Worm (Caenorhabditis elegans) whole organism, L1 larva: ENCODE data around the gene let-23.

Source experiments
- C16A3.4 ChIP-seq: fragments of 150-350 bp; optimal IDR thresholded peaks from 2 replicates; lab custom pipeline; 2014; ENCODE audit warnings: missing biosample characterization, missing genetic modification characterization
- F16B12.6 ChIP-seq: fragments of 150-350 bp; optimal IDR thresholded peaks from 2 replicates; lab custom pipeline; 2014; ENCODE audit warnings: missing biosample characterization, missing genetic modification characterization
- Y116A8C.19 ChIP-seq: sonication (generic microtip); optimal IDR thresholded peaks from 2 replicates; lab custom pipeline; 2016; ENCODE audit warnings: missing compliant biosample characterization, missing genetic modification characterization, borderline replicate concordance
- aha-1 ChIP-seq: fragments of 150-350 bp; optimal IDR thresholded peaks from 2 replicates; lab custom pipeline; 2014; ENCODE audit warnings: missing biosample characterization, missing genetic modification characterization
- aly-2 ChIP-seq: fragments of 150-350 bp; optimal IDR thresholded peaks from 2 replicates; lab custom pipeline; 2014; ENCODE audit warnings: missing biosample characterization, missing genetic modification characterization
- ama-1 ChIP-seq: fragments of 150-350 bp; optimal IDR thresholded peaks from 2 replicates; lab custom pipeline; 2014
- blmp-1 ChIP-seq: fragments of 150-350 bp; optimal IDR thresholded peaks from 2 replicates; lab custom pipeline; 2014; ENCODE audit warnings: missing biosample characterization, missing genetic modification characterization
- ceh-90 ChIP-seq: sonication (generic microtip); optimal IDR thresholded peaks from 2 replicates; lab custom pipeline; 2016; ENCODE audit warnings: missing genetic modification characterization, missing compliant biosample characterization
- ces-1 ChIP-seq: fragments of 150-350 bp; optimal IDR thresholded peaks from 2 replicates; lab custom pipeline; 2014; ENCODE audit warnings: missing biosample characterization, missing genetic modification reagents, missing genetic modification characterization
- efl-1 ChIP-seq, 4 experiments: fragments of 150-350 bp; optimal IDR thresholded peaks in 3 of 4; peaks in 1 of 4; 1 replicate in 1 of 4; 2 replicates in 3 of 4; lab custom pipeline; 2014; ENCODE audit warnings: missing biosample characterization in 2 of 4, missing genetic modification characterization in 2 of 4, missing genetic modification reagents in 2 of 4
- efl-3 ChIP-seq: fragments of 200-800 bp; sonication (Bioruptor generic); optimal IDR thresholded peaks from 2 replicates; lab custom pipeline; 2018; ENCODE audit warnings: mild to moderate bottlenecking, missing genetic modification characterization, missing compliant biosample characterization
- egl-27 ChIP-seq, 2 experiments: fragments of 150-350 bp in 1 of 2; sonication (generic microtip); optimal IDR thresholded peaks; 3 replicates each; lab custom pipeline; 2017 to 2018; ENCODE audit warnings: missing biosample characterization in 2 of 2, missing genetic modification characterization in 2 of 2, missing genetic modification reagents in 2 of 2
- elt-3 ChIP-seq, 6 experiments: fragments of 150-350 bp in 1 of 6; sonication (generic microtip); optimal IDR thresholded peaks; 2 replicates each; lab custom pipeline; 2017 to 2018; ENCODE audit warnings: missing biosample characterization in 6 of 6, missing genetic modification characterization in 6 of 6, inconsistent platforms in 1 of 6
- fkh-8 ChIP-seq: sonication (generic microtip); optimal IDR thresholded peaks from 2 replicates; lab custom pipeline; 2016; ENCODE audit warnings: mild to moderate bottlenecking, missing genetic modification characterization, missing compliant biosample characterization
- grh-1 ChIP-seq: fragments of 200-800 bp; sonication (Bioruptor generic); IDR thresholded peaks from 2 replicates; pipeline ENCODE4 v1.3.6; 2022; ENCODE audit warnings: missing genetic modification reagents, missing genetic modification characterization, missing compliant biosample characterization
- hlh-4 ChIP-seq: sonication (generic microtip); optimal IDR thresholded peaks from 2 replicates; lab custom pipeline; 2016; ENCODE audit warnings: mild to moderate bottlenecking, missing genetic modification characterization, missing compliant biosample characterization
- irx-1 ChIP-seq: sonication (generic microtip); optimal IDR thresholded peaks from 2 replicates; lab custom pipeline; 2016; ENCODE audit warnings: missing genetic modification characterization, missing compliant biosample characterization
- isw-1 ChIP-seq: fragments of 200-800 bp; sonication (Bioruptor generic); IDR thresholded peaks from 2 replicates; pipeline ENCODE4 v1.3.6; 2022; ENCODE audit warnings: missing genetic modification characterization, missing compliant biosample characterization
- lin-14 ChIP-seq: fragments of 200-800 bp; sonication (Bioruptor generic); optimal IDR thresholded peaks from 2 replicates; lab custom pipeline; 2018; ENCODE audit warnings: mild to moderate bottlenecking, missing genetic modification characterization, moderate library complexity, missing compliant biosample characterization
- lin-15B ChIP-seq: fragments of 150-350 bp; sonication (generic microtip); optimal IDR thresholded peaks from 3 replicates; lab custom pipeline; 2014; ENCODE audit warnings: missing biosample characterization, missing genetic modification characterization
- lir-3 ChIP-seq: sonication (generic microtip); optimal IDR thresholded peaks from 2 replicates; lab custom pipeline; 2016; ENCODE audit warnings: mild to moderate bottlenecking, missing genetic modification characterization, moderate library complexity, missing compliant biosample characterization; ENCODE audit not compliant: poor library complexity
- lsy-2 ChIP-seq, 2 experiments: fragments of 150-350 bp; optimal IDR thresholded peaks; 2 replicates each; lab custom pipeline; 2014; ENCODE audit warnings: missing biosample characterization in 2 of 2, missing genetic modification characterization in 2 of 2
- mdl-1 ChIP-seq, 2 experiments: fragments of 150-350 bp; optimal IDR thresholded peaks; 2 replicates each; lab custom pipeline; 2014 to 2017; ENCODE audit warnings: missing biosample characterization in 2 of 2, missing genetic modification characterization in 2 of 2, inconsistent platforms in 1 of 2
- mef-2 ChIP-seq: fragments of 150-350 bp; optimal IDR thresholded peaks from 2 replicates; lab custom pipeline; 2014; ENCODE audit warnings: missing biosample characterization, missing genetic modification characterization
- mep-1 ChIP-seq: fragments of 150-350 bp; optimal IDR thresholded peaks from 2 replicates; lab custom pipeline; 2014; ENCODE audit warnings: missing biosample characterization, missing genetic modification characterization
- nhr-20 ChIP-seq: sonication (generic microtip); optimal IDR thresholded peaks from 2 replicates; lab custom pipeline; 2016; ENCODE audit warnings: mild to moderate bottlenecking, missing genetic modification characterization, missing compliant biosample characterization
- nhr-237 ChIP-seq: fragments of 150-350 bp; optimal IDR thresholded peaks from 2 replicates; lab custom pipeline; 2014; ENCODE audit warnings: missing biosample characterization, missing genetic modification characterization
- nhr-47 ChIP-seq: sonication (generic microtip); optimal IDR thresholded peaks from 2 replicates; lab custom pipeline; 2016; ENCODE audit warnings: mild to moderate bottlenecking, missing genetic modification characterization, moderate library complexity, missing compliant biosample characterization
- nhr-71 ChIP-seq: sonication (generic microtip); optimal IDR thresholded peaks from 2 replicates; lab custom pipeline; 2016; ENCODE audit warnings: mild to moderate bottlenecking, missing genetic modification characterization, moderate library complexity, missing compliant biosample characterization
- nhr-85 ChIP-seq: sonication (generic microtip); peaks from one replicate; lab custom pipeline; 2016; ENCODE audit warnings: missing genetic modification characterization, inconsistent platforms, missing compliant biosample characterization
- nhr-90 ChIP-seq: sonication (generic microtip); optimal IDR thresholded peaks from 2 replicates; lab custom pipeline; 2016; ENCODE audit warnings: mild to moderate bottlenecking, missing genetic modification characterization, missing compliant biosample characterization; ENCODE audit not compliant: poor library complexity
- pqm-1 ChIP-seq: sonication (generic microtip); optimal IDR thresholded peaks from 3 replicates; lab custom pipeline; 2017; ENCODE audit warnings: missing biosample characterization, missing genetic modification characterization
- snu-23 ChIP-seq: sonication (generic microtip); optimal IDR thresholded peaks from 2 replicates; lab custom pipeline; 2016; ENCODE audit warnings: missing genetic modification characterization, missing compliant biosample characterization
- sup-37 ChIP-seq: fragments of 200-800 bp; sonication (Bioruptor generic); optimal IDR thresholded peaks from 2 replicates; lab custom pipeline; 2018; ENCODE audit warnings: mild to moderate bottlenecking, missing genetic modification characterization, missing compliant biosample characterization
- swsn-7 ChIP-seq: sonication (generic microtip); optimal IDR thresholded peaks from 2 replicates; lab custom pipeline; 2016; ENCODE audit warnings: missing genetic modification characterization, missing compliant biosample characterization
- tbx-2 ChIP-seq: sonication (generic microtip); optimal IDR thresholded peaks from 2 replicates; lab custom pipeline; 2016; ENCODE audit warnings: missing genetic modification characterization, missing compliant biosample characterization
- unc-130 ChIP-seq: fragments of 150-350 bp; optimal IDR thresholded peaks from 2 replicates; lab custom pipeline; 2017; ENCODE audit warnings: missing biosample characterization, missing genetic modification characterization, inconsistent platforms
- unc-98 ChIP-seq: fragments of 200-800 bp; sonication (Bioruptor generic); IDR thresholded peaks from 2 replicates; pipeline ENCODE4 v1.3.6; 2022; ENCODE audit warnings: missing genetic modification characterization, missing compliant biosample characterization
- zag-1 ChIP-seq: fragments of 150-350 bp; optimal IDR thresholded peaks from 2 replicates; lab custom pipeline; 2014; ENCODE audit warnings: missing biosample characterization, missing genetic modification characterization
- zip-4 ChIP-seq: fragments of 200-800 bp; sonication (Bioruptor generic); optimal IDR thresholded peaks from 2 replicates; lab custom pipeline; 2018; ENCODE audit warnings: mild to moderate bottlenecking, missing genetic modification characterization, moderate library complexity, missing compliant biosample characterization
- ztf-4 ChIP-seq: fragments of 150-350 bp; optimal IDR thresholded peaks from 2 replicates; lab custom pipeline; 2014; ENCODE audit warnings: missing biosample characterization, missing genetic modification characterization

Gene let-23

DNA sequence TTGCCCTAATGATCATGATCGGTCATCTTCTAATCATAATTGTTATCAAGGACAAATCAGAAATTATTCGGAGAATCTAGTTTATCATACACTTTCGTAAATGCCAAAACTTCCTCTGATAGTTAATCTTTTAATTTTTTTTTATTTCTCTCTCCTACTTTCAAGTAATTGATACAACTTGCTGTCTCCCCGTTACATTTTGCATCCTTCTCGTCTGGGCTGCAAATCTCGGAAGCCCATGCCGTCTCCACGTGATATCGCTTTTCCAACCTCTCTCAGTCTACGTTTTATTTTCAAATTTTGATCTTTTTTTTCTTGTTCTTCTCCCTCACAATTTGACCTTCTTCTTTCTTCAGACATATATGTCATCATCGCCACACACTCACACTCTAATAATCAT, 36.3 kb upstream of the let-23 start, which contains the start of gene rhy-1:
TSS of gene rhy-1 (plus strand) at position 357 of the 400 bp plus-strand sequence.
- TF ChIP-seq lin-14 (GFP tag; lab: Kevin White, UChicago) (peak; percentile 27), grh-1 (GFP tag; lab: Robert Waterston, UW) (0 out of 2 replicates have a peak, but pooled peaks have one; percentile 20), lir-3 (no peak), efl-1 (optimal IDR thresholded peaks at IDR 0.05; lab: Kevin White, UChicago) (no peak), efl-1 (GFP tag; optimal IDR thresholded peaks at IDR 0.05 in 1 of 2; lab: Kevin White, UChicago) (no peak), nhr-85 (tag; lab: Kevin White, UChicago) (peak; percentile 75), nhr-20 (peak; percentile 76), ztf-4 (tag; lab: Kevin White, UChicago) (no peak), nhr-47 (tag; lab: Kevin White, UChicago) (peak; percentile 21), hlh-4 (no peak), zag-1 (no peak), snu-23 (GFP tag; lab: Kevin White, UChicago) (peak; percentile 25), nhr-237 (tag; lab: Kevin White, UChicago) (no peak), elt-3 (tag; optimal IDR thresholded peaks at IDR 0.05; lab: Kevin White, UChicago) (peak in 4 of 6 experiments; percentile 15 to 60 (median 38)), mep-1 (tag; lab: Kevin White, UChicago) (no peak), zip-4 (GFP tag; lab: Kevin White, UChicago) (no peak), nhr-90 (tag; lab: Kevin White, UChicago) (peak; percentile 53), nhr-71 (tag; lab: Kevin White, UChicago) (peak; percentile 51), ama-1 (lab: Kevin White, UChicago) (no peak), blmp-1 (tag; lab: Kevin White, UChicago) (peak; percentile 2)

DNA sequence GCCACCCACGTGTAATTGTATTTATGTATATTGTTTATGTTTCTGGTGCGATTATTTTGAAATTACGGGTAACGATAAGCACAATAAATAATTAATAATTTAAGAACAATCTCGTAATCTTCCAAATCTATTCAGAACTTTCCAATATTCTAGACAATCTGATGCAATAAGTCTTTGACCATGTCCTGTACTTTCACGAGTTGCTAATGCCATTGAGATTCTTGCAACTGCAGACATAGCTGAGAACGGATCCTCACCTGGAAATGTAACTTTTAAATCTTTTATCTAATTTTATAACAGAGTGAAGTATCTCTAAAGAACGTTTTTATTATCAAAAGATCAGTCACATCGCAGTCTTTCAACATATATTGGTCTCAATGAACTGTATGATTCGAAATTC, 34.0 kb upstream of the let-23 start:
- TF ChIP-seq lsy-2 (tag; optimal IDR thresholded peaks at IDR 0.05; lab: Kevin White, UChicago), result no peak
- no peak for TF ChIP-seq hlh-4
- no peak for TF ChIP-seq grh-1 (GFP tag; lab: Robert Waterston, UW)

DNA sequence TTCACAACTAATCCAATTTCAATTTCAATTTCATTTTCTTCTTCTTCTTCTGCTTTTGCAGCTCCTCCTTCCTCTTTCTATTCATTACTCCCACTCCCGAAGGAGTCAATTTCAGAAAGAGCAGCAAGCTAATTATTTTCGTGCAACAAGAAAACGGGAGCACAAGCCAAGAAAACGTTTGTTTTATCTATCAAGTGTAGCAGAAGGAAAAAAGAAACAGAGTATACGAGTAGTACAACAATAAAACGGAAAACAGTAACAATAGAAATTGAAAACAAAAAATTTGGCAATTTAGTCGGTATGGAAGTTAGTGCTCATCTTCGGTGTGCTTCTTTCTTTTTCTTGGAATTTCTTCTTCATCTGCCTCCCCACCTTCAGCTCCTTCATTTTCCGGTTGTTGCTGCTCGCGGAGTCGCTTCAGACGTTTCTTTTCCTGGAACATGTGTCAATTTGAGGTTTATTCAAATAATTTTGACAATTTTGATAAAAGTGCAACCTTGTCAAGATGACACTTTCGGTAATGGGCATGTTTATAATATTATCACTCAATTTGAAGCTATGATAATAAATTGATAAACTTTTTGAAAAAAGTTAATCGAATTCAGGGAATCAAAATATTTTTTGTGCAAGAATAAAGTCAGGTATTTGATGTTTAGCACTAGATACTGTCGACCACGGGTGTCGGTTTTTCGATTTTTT, 31.4 kb upstream of the let-23 start, which contains the start of gene W07A12.8:
TSS of gene W07A12.8 (minus strand) at position 51 of the 699 bp plus-strand sequence.
- TF ChIP-seq ceh-90 (tag; lab: Kevin White, UChicago) (no peak), fkh-8 (tag; lab: Kevin White, UChicago) (no peak), aha-1 (tag; lab: Kevin White, UChicago) (no peak), irx-1 (tag; lab: Kevin White, UChicago) (no peak), nhr-71 (tag; lab: Kevin White, UChicago) (no peak), tbx-2 (tag; lab: Kevin White, UChicago) (no peak), C16A3.4 (no peak), efl-3 (GFP tag; lab: Kevin White, UChicago) (no peak), mep-1 (tag; lab: Kevin White, UChicago) (no peak), unc-98 (no peak), pqm-1 (tag; lab: Kevin White, UChicago) (no peak), ces-1 (GFP tag; lab: Kevin White, UChicago) (no peak), elt-3 (tag; optimal IDR thresholded peaks at IDR 0.05; lab: Kevin White, UChicago) (no peak), efl-1 (optimal IDR thresholded peaks at IDR 0.05; lab: Kevin White, UChicago) (no peak), efl-1 (GFP tag; optimal IDR thresholded peaks at IDR 0.05 in 1 of 2; lab: Kevin White, UChicago) (no peak), mdl-1 (tag; optimal IDR thresholded peaks at IDR 0.05; lab: Kevin White, UChicago) (no peak), unc-130 (tag; lab: Kevin White, UChicago) (no peak), lir-3 (no peak), lin-15B (tag; lab: Kevin White, UChicago) (no peak), ama-1 (lab: Kevin White, UChicago) (no peak), sup-37 (no peak)

DNA sequence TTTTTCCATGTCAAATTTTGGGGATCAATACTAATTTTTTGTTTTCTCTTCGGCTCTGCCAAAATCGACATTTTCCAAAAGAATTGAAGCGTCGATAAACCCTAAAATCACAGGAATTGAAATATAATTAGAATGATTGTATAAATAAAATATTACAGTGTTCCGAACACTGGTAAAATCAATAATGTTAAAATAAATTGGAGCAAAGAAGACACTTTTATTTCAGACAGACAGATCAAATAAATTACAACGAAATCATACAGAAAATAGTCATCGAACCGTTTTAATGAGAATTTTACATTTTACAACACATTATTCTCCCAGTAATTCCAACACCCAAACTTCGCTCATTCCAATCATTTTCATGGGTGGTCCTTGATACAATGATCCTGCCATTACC, 29.6 kb upstream of the let-23 start, which contains the start of gene T23G7.3:
TSS of gene T23G7.3 (minus strand) at position 101 of the 400 bp plus-strand sequence.
- TF ChIP-seq swsn-7 (tag; lab: Kevin White, UChicago) (no peak), egl-27 (tag; optimal IDR thresholded peaks at IDR 0.05; lab: Kevin White, UChicago) (no peak), aly-2 (tag; lab: Kevin White, UChicago) (no peak), mef-2 (tag; lab: Kevin White, UChicago) (no peak), F16B12.6 (no peak), ama-1 (lab: Kevin White, UChicago) (no peak), lin-14 (GFP tag; lab: Kevin White, UChicago) (no peak), Y116A8C.19 (tag; lab: Kevin White, UChicago) (no peak), nhr-90 (tag; lab: Kevin White, UChicago) (no peak), nhr-20 (no peak), snu-23 (GFP tag; lab: Kevin White, UChicago) (no peak), nhr-237 (tag; lab: Kevin White, UChicago) (no peak), isw-1 (GFP tag; lab: Robert Waterston, UW) (no peak), nhr-85 (tag; lab: Kevin White, UChicago) (no peak), lsy-2 (tag; optimal IDR thresholded peaks at IDR 0.05; lab: Kevin White, UChicago) (no peak), blmp-1 (tag; lab: Kevin White, UChicago) (no peak)
